Fruit fly (Drosophila melanogaster) whole organism, embryonic: Measurements from ENCODE around the gene Baldspot.
A peak's percentile ranks its signal among the peaks of the same experiment; 100 is the strongest.

Experiments
- Ada2b ChIP-seq: fragments of 200-800 bp; sonication (Bioruptor generic); IDR thresholded peaks from 2 replicates; pipeline ENCODE4 v1.3.6; 2022; ENCODE audit warnings: missing biosample characterization, missing genetic modification characterization
- BtbVII ChIP-seq: fragments of 200-800 bp; sonication (Bioruptor generic); optimal IDR thresholded peaks from 3 replicates; lab custom pipeline; 2017; ENCODE audit warnings: missing biosample characterization, mild to moderate bottlenecking, missing genetic modification characterization
- CG13424 ChIP-seq: fragments of 200-800 bp; sonication (Bioruptor generic); optimal IDR thresholded peaks from 2 replicates; lab custom pipeline; 2019; ENCODE audit warnings: missing biosample characterization, mild to moderate bottlenecking, missing genetic modification characterization, moderate library complexity
- CG17359 ChIP-seq: fragments of 200-800 bp; sonication (Bioruptor generic); optimal IDR thresholded peaks from 3 replicates; lab custom pipeline; 2018; ENCODE audit warnings: missing biosample characterization, mild to moderate bottlenecking, missing genetic modification characterization, moderate library complexity
- CG17361 ChIP-seq: fragments of 200-800 bp; sonication (Bioruptor generic); IDR thresholded peaks from 3 replicates; pipeline ENCODE4 v1.3.6; 2022; ENCODE audit warnings: missing biosample characterization, missing genetic modification characterization
- CG2116 ChIP-seq: fragments of 200-800 bp; sonication (Bioruptor generic); optimal IDR thresholded peaks from 3 replicates; lab custom pipeline; 2018; ENCODE audit warnings: missing biosample characterization, mild to moderate bottlenecking, missing genetic modification characterization
- CG2712 ChIP-seq: fragments of 200-800 bp; optimal IDR thresholded peaks from 3 replicates; lab custom pipeline; 2019; ENCODE audit warnings: missing biosample characterization, mild to moderate bottlenecking, missing genetic modification characterization, moderate library complexity
- CG30431 ChIP-seq: fragments of 200-800 bp; sonication (Bioruptor generic); optimal IDR thresholded peaks from 2 replicates; lab custom pipeline; 2017; ENCODE audit warnings: missing biosample characterization, missing genetic modification characterization
- CG32767 ChIP-seq: fragments of 200-800 bp; sonication (Bioruptor generic); IDR thresholded peaks from 2 replicates; pipeline ENCODE4 v1.3.6; 2022; ENCODE audit warnings: missing biosample characterization, missing genetic modification characterization
- CG3281 ChIP-seq: fragments of 200-800 bp; sonication (Bioruptor generic); optimal IDR thresholded peaks from 3 replicates; lab custom pipeline; 2017; ENCODE audit warnings: missing biosample characterization, mild to moderate bottlenecking, missing genetic modification characterization
- CG3407 ChIP-seq: fragments of 200-800 bp; sonication (Bioruptor generic); optimal IDR thresholded peaks from 2 replicates; lab custom pipeline; 2018; ENCODE audit warnings: missing biosample characterization, mild to moderate bottlenecking, missing genetic modification characterization
- CG34376 ChIP-seq: fragments of 200-800 bp; sonication (Bioruptor generic); optimal IDR thresholded peaks from 2 replicates; lab custom pipeline; 2018; ENCODE audit warnings: missing biosample characterization, mild to moderate bottlenecking, missing genetic modification characterization
- CG4820 ChIP-seq: fragments of 200-800 bp; sonication (Bioruptor generic); optimal IDR thresholded peaks from 3 replicates; lab custom pipeline; 2016; ENCODE audit warnings: missing biosample characterization, missing genetic modification characterization
- CG5180 ChIP-seq: fragments of 200-800 bp; sonication (Bioruptor generic); optimal IDR thresholded peaks from 3 replicates; lab custom pipeline; 2017; ENCODE audit warnings: missing biosample characterization, missing genetic modification characterization, mild to moderate bottlenecking, moderate library complexity, missing genetic modification reagents
- CG6683 ChIP-seq: fragments of 200-800 bp; sonication (Bioruptor generic); optimal IDR thresholded peaks from 2 replicates; lab custom pipeline; 2017; ENCODE audit warnings: missing biosample characterization, mild to moderate bottlenecking, missing genetic modification characterization, missing genetic modification reagents
- CG8388 ChIP-seq: fragments of 200-800 bp; sonication (Bioruptor generic); optimal IDR thresholded peaks from 2 replicates; lab custom pipeline; 2019; ENCODE audit warnings: missing biosample characterization, mild to moderate bottlenecking, missing genetic modification characterization, moderate library complexity
- CG8924 ChIP-seq: fragments of 200-800 bp; optimal IDR thresholded peaks from 3 replicates; lab custom pipeline; 2019; ENCODE audit warnings: missing biosample characterization, mild to moderate bottlenecking, missing genetic modification characterization, moderate library complexity
- D ChIP-seq, 2 experiments: fragments of 200-800 bp in 1 of 2; fragments of >200 bp in 1 of 2; sonication (Bioruptor generic) in 1 of 2; optimal IDR thresholded peaks; 2 replicates in 1 of 2; 3 replicates in 1 of 2; lab custom pipeline; 2017; ENCODE audit warnings: mild to moderate bottlenecking in 1 of 2, missing biosample characterization in 1 of 2, missing genetic modification characterization in 1 of 2, missing genetic modification reagents in 1 of 2
- D19B ChIP-seq: fragments of 200-800 bp; sonication (Bioruptor generic); optimal IDR thresholded peaks from 2 replicates; lab custom pipeline; 2017; ENCODE audit warnings: missing biosample characterization, mild to moderate bottlenecking, missing genetic modification characterization
- Eip74EF ChIP-seq, 2 experiments: fragments of 200-800 bp in 1 of 2; fragments of >200 bp in 1 of 2; sonication (Bioruptor generic) in 1 of 2; optimal IDR thresholded peaks; 2 replicates each; lab custom pipeline; 2017 to 2019; ENCODE audit warnings: missing biosample characterization in 2 of 2, missing genetic modification characterization in 2 of 2, mild to moderate bottlenecking in 1 of 2, moderate library complexity in 1 of 2
- HLH4C ChIP-seq: fragments of 200-800 bp; sonication (Bioruptor generic); IDR thresholded peaks from 3 replicates; pipeline ENCODE4 v1.3.6; 2022; ENCODE audit warnings: missing biosample characterization, missing genetic modification characterization; ENCODE audit not compliant: partially characterized antibody
- Hand ChIP-seq: fragments of 200-800 bp; sonication (Bioruptor generic); optimal IDR thresholded peaks from 2 replicates; lab custom pipeline; 2017; ENCODE audit warnings: mild to moderate bottlenecking, missing biosample characterization, missing genetic modification reagents, missing genetic modification characterization
- NFAT ChIP-seq: fragments of 200-800 bp; sonication (Bioruptor generic); IDR thresholded peaks from 2 replicates; pipeline ENCODE4 v1.3.6; 2022; ENCODE audit warnings: missing biosample characterization, missing genetic modification characterization
- Nf-YA ChIP-seq: fragments of 200-800 bp; sonication (Bioruptor generic); IDR thresholded peaks from 2 replicates; pipeline ENCODE4 v1.3.6; 2022; ENCODE audit warnings: missing biosample characterization, missing genetic modification characterization
- Nf-YC ChIP-seq: fragments of 200-800 bp; optimal IDR thresholded peaks from 3 replicates; lab custom pipeline; 2019; ENCODE audit warnings: missing biosample characterization, mild to moderate bottlenecking, missing genetic modification characterization, moderate library complexity
- Scr ChIP-seq: fragments of 200-800 bp; sonication (Bioruptor generic); IDR thresholded peaks from 2 replicates; pipeline ENCODE4 v1.3.6; 2022; ENCODE audit warnings: missing biosample characterization, missing genetic modification characterization; ENCODE audit not compliant: partially characterized antibody
- Xrp1 ChIP-seq: fragments of 200-800 bp; sonication (Bioruptor generic); IDR thresholded peaks from 2 replicates; pipeline ENCODE4 v1.3.6; 2022; ENCODE audit warnings: missing biosample characterization, missing genetic modification characterization
- ara ChIP-seq: fragments of 200-800 bp; sonication (Bioruptor generic); IDR thresholded peaks from 2 replicates; pipeline ENCODE4 v1.3.6; 2022; ENCODE audit warnings: missing biosample characterization, missing genetic modification characterization
- cad ChIP-seq: fragments of >200 bp; optimal IDR thresholded peaks from 2 replicates; lab custom pipeline; 2017; ENCODE audit warnings: missing biosample characterization, missing genetic modification characterization
- cg ChIP-seq: fragments of 200-800 bp; sonication (Bioruptor generic); optimal IDR thresholded peaks from 3 replicates; lab custom pipeline; 2019; ENCODE audit warnings: missing biosample characterization, mild to moderate bottlenecking, missing genetic modification characterization, moderate library complexity
- disco-r ChIP-seq: fragments of 200-800 bp; sonication (Bioruptor generic); optimal IDR thresholded peaks from 2 replicates; lab custom pipeline; 2016; ENCODE audit warnings: missing biosample characterization, missing genetic modification characterization
- dmrt11E ChIP-seq: fragments of 200-800 bp; sonication (Bioruptor generic); optimal IDR thresholded peaks from 3 replicates; lab custom pipeline; 2018; ENCODE audit warnings: missing biosample characterization, mild to moderate bottlenecking, missing genetic modification characterization, moderate library complexity
- dmrt99B ChIP-seq: fragments of 200-800 bp; sonication (Bioruptor generic); optimal IDR thresholded peaks from 2 replicates; lab custom pipeline; 2018; ENCODE audit warnings: missing biosample characterization, mild to moderate bottlenecking, missing genetic modification characterization, moderate library complexity
- dysf ChIP-seq: fragments of 200-800 bp; sonication (Bioruptor generic); IDR thresholded peaks from 3 replicates; pipeline ENCODE4 v1.3.6; 2022; ENCODE audit warnings: missing biosample characterization, missing genetic modification characterization
- esg ChIP-seq: fragments of 200-800 bp; sonication (Bioruptor generic); conservative IDR thresholded peaks from 2 replicates; pipeline ENCODE4 v1.3.6; 2022; ENCODE audit warnings: missing biosample characterization, missing genetic modification characterization
- gem ChIP-seq: fragments of 200-800 bp; sonication (Bioruptor generic); optimal IDR thresholded peaks from 2 replicates; lab custom pipeline; 2019; ENCODE audit warnings: missing biosample characterization, mild to moderate bottlenecking, missing genetic modification characterization, moderate library complexity
- grau ChIP-seq: fragments of 200-800 bp; optimal IDR thresholded peaks from 3 replicates; lab custom pipeline; 2019; ENCODE audit warnings: missing biosample characterization, mild to moderate bottlenecking, missing genetic modification characterization, moderate library complexity
- ken ChIP-seq: fragments of 200-800 bp; sonication (Bioruptor generic); IDR thresholded peaks from 3 replicates; pipeline ENCODE4 v1.3.6; 2022; ENCODE audit warnings: missing biosample characterization, missing genetic modification characterization
- klu ChIP-seq: fragments of 200-800 bp; sonication (Bioruptor generic); IDR thresholded peaks from 2 replicates; pipeline ENCODE4 v1.3.6; 2022; ENCODE audit warnings: missing biosample characterization, missing genetic modification characterization
- lilli ChIP-seq: fragments of 200-800 bp; sonication (Bioruptor generic); optimal IDR thresholded peaks from 3 replicates; lab custom pipeline; 2016; ENCODE audit warnings: missing biosample characterization, missing genetic modification characterization
- onecut ChIP-seq: fragments of 200-800 bp; sonication (Bioruptor generic); IDR thresholded peaks from 2 replicates; pipeline ENCODE4 v1.3.6; 2022; ENCODE audit warnings: missing biosample characterization, missing genetic modification characterization
- phol ChIP-seq: fragments of 200-800 bp; sonication (Bioruptor generic); optimal IDR thresholded peaks from 3 replicates; lab custom pipeline; 2018; ENCODE audit warnings: missing biosample characterization, mild to moderate bottlenecking, missing genetic modification characterization, moderate library complexity
- ranshi ChIP-seq: fragments of 200-800 bp; sonication (Bioruptor generic); IDR thresholded peaks from 2 replicates; pipeline ENCODE4 v1.3.6; 2022; ENCODE audit warnings: missing biosample characterization, missing genetic modification characterization
- salm ChIP-seq: fragments of 200-800 bp; sonication (Bioruptor generic); optimal IDR thresholded peaks from 2 replicates; lab custom pipeline; 2018; ENCODE audit warnings: missing biosample characterization, mild to moderate bottlenecking, missing genetic modification characterization
- unpg ChIP-seq: fragments of 200-800 bp; sonication (Bioruptor generic); optimal IDR thresholded peaks from 3 replicates; lab custom pipeline; 2018; ENCODE audit warnings: missing biosample characterization, mild to moderate bottlenecking, missing genetic modification characterization, moderate library complexity
- zen ChIP-seq: fragments of 200-800 bp; sonication (Bioruptor generic); optimal IDR thresholded peaks from 3 replicates; lab custom pipeline; 2018; ENCODE audit warnings: missing biosample characterization, mild to moderate bottlenecking, missing genetic modification characterization, moderate library complexity
- zfh1 ChIP-seq: fragments of 200-800 bp; sonication (Bioruptor generic); IDR thresholded peaks from 3 replicates; pipeline ENCODE4 v1.3.6; 2022; ENCODE audit warnings: missing biosample characterization, missing genetic modification characterization

Gene Baldspot

dm6 chr3L:16710258-16711020 is 49.0 kb upstream of the Baldspot start (continued):
- TF ChIP-seq gem, result peak; percentile 75
- peak; percentile 6 for TF ChIP-seq CG13424 (tag; lab: Kevin White, UChicago)
- no peak for TF ChIP-seq BtbVII (GFP tag; lab: Kevin White, UChicago)
- TF ChIP-seq CG4820 (GFP tag; lab: Kevin White, UChicago), result no peak
- no peak for TF ChIP-seq Hand (GFP tag; lab: Kevin White, UChicago)
- TF ChIP-seq unpg (GFP tag; lab: Kevin White, UChicago), result peak; percentile 60
- TF ChIP-seq ken, result 0 out of 3 replicates have a peak, but pooled peaks have one; percentile 32
- peak; percentile 22; the same call in 1 of the 2 replicates for TF ChIP-seq esg (GFP tag; lab: Robert Waterston, UW)
- no peak for TF ChIP-seq cad (GFP tag; lab: Kevin White, UChicago)
- TF ChIP-seq CG8924, result peak; percentile 68
- TF ChIP-seq CG30431 (GFP tag; lab: Kevin White, UChicago), result peak; percentile 1
- TF ChIP-seq Scr (GFP tag; lab: Robert Waterston, UW), result no peak
- TF ChIP-seq grau (tag; lab: Kevin White, UChicago), result peak; percentile 42
- TF ChIP-seq zen (tag; lab: Kevin White, UChicago), result peak; percentile 33
- TF ChIP-seq onecut (GFP tag; lab: Robert Waterston, UW), result no peak
- TF ChIP-seq dmrt11E (tag; lab: Kevin White, UChicago), result peak; percentile 42
- no peak for TF ChIP-seq CG32767 (GFP tag; lab: Robert Waterston, UW)
- no peak for TF ChIP-seq cg
- no peak; the same call in 1 of the 3 replicates for TF ChIP-seq dysf (GFP tag; lab: Robert Waterston, UW)
- no peak for TF ChIP-seq Nf-YA (GFP tag; lab: Robert Waterston, UW)
- TF ChIP-seq CG17361 (GFP tag; lab: Robert Waterston, UW), result peak; percentile 46
- no peak for TF ChIP-seq D19B (GFP tag; lab: Kevin White, UChicago)
- TF ChIP-seq dmrt99B (tag; lab: Kevin White, UChicago), result peak; percentile 53
- TF ChIP-seq CG2116 (GFP tag; lab: Kevin White, UChicago), result peak; percentile 14
- peak; percentile 3 for TF ChIP-seq lilli (GFP tag; lab: Kevin White, UChicago)
- peak; percentile 59 for TF ChIP-seq CG3281 (GFP tag; lab: Kevin White, UChicago)
- peak; percentile 39 for TF ChIP-seq Nf-YC (tag; lab: Kevin White, UChicago)
- TF ChIP-seq CG2712, result peak; percentile 75
- TF ChIP-seq CG5180 (GFP tag; lab: Kevin White, UChicago), result no peak
- peak; percentile 1 for TF ChIP-seq CG3407 (GFP tag; lab: Kevin White, UChicago)
- TF ChIP-seq CG6683, result peak; percentile 28
- TF ChIP-seq Ada2b (GFP tag; lab: Robert Waterston, UW), result peak; percentile 43
- peak; percentile 10 for TF ChIP-seq salm
- TF ChIP-seq NFAT (GFP tag; lab: Robert Waterston, UW), result 0 out of 2 replicates have a peak, but pooled peaks have one; percentile 25
- no peak for TF ChIP-seq disco-r (GFP tag; lab: Kevin White, UChicago)
- TF ChIP-seq Eip74EF (GFP tag; optimal IDR thresholded peaks at IDR 0.05; lab: Kevin White, UChicago), result peak in 1 of 2 experiments; percentile 3
- 0 out of 3 replicates have a peak, but pooled peaks have one; percentile 32 for TF ChIP-seq zfh1
- TF ChIP-seq CG17359 (tag; lab: Kevin White, UChicago), result peak; percentile 66
- TF ChIP-seq ara (GFP tag; lab: Robert Waterston, UW), result 0 out of 2 replicates have a peak, but pooled peaks have one; percentile 16
- no peak for TF ChIP-seq HLH4C (GFP tag; lab: Robert Waterston, UW)
- peak; percentile 70 for TF ChIP-seq Xrp1 (GFP tag; lab: Robert Waterston, UW)
- peak; percentile 50 for TF ChIP-seq phol (tag; lab: Kevin White, UChicago)
- peak; percentile 59 for TF ChIP-seq CG8388 (GFP tag; lab: Kevin White, UChicago)
- no peak for TF ChIP-seq D (optimal IDR thresholded peaks at IDR 0.05; lab: Kevin White, UChicago)
- TF ChIP-seq D (GFP tag; optimal IDR thresholded peaks at IDR 0.05; lab: Kevin White, UChicago), result peak; percentile 26
- TF ChIP-seq ranshi, result peak; percentile 36; the same call in 1 of the 2 replicates
- peak; percentile 59; the same call in 1 of the 2 replicates for TF ChIP-seq klu
- TF ChIP-seq CG34376 (GFP tag; lab: Kevin White, UChicago), result no peak
